Worm (Caenorhabditis elegans) whole organism, L3 larva: ENCODE measurements around the gene nspe-6.
"Not testable (repeated sequence)": the region's sequence is repeated elsewhere in the genome, so short reads cannot be mapped to it uniquely, and the experiment has no call there.

ENCODE experiments used
- ama-1 ChIP-seq: fragments of 150-350 bp; optimal IDR thresholded peaks from 2 replicates; lab custom pipeline; 2018
- ceh-82 ChIP-seq: fragments of 150-350 bp; optimal IDR thresholded peaks from 2 replicates; lab custom pipeline; 2014; ENCODE audit warnings: missing biosample characterization, missing genetic modification characterization
- daf-12 ChIP-seq: fragments of 150-350 bp; optimal IDR thresholded peaks from 2 replicates; lab custom pipeline; 2014; ENCODE audit warnings: missing biosample characterization, missing genetic modification reagents, missing genetic modification characterization
- elt-1 ChIP-seq: fragments of 150-350 bp; optimal IDR thresholded peaks from 2 replicates; lab custom pipeline; 2014; ENCODE audit warnings: missing biosample characterization, missing genetic modification characterization
- elt-3 ChIP-seq, 3 experiments: fragments of 150-350 bp in 1 of 3; sonication (generic microtip) in 2 of 3; optimal IDR thresholded peaks; 2 replicates in 2 of 3; 4 replicates in 1 of 3; lab custom pipeline; 2014 to 2017; ENCODE audit warnings: missing biosample characterization in 3 of 3, missing genetic modification characterization in 3 of 3
- fkh-10 ChIP-seq: sonication (generic microtip); optimal IDR thresholded peaks from 2 replicates; lab custom pipeline; 2017; ENCODE audit warnings: missing biosample characterization, missing genetic modification reagents, missing genetic modification characterization
- mdl-1 ChIP-seq: fragments of 150-350 bp; optimal IDR thresholded peaks from 2 replicates; lab custom pipeline; 2014; ENCODE audit warnings: missing biosample characterization, missing genetic modification characterization
- nhr-76 ChIP-seq: fragments of 150-350 bp; sonication (generic microtip); optimal IDR thresholded peaks from 5 replicates; lab custom pipeline; 2014; ENCODE audit warnings: missing biosample characterization, missing genetic modification characterization
- nhr-77 ChIP-seq: fragments of 150-350 bp; optimal IDR thresholded peaks from 2 replicates; lab custom pipeline; 2014; ENCODE audit warnings: missing biosample characterization, missing genetic modification characterization
- pha-4 ChIP-seq: fragments of 150-350 bp; optimal IDR thresholded peaks from 2 replicates; lab custom pipeline; 2014; ENCODE audit warnings: missing biosample characterization, missing genetic modification reagents, missing genetic modification characterization
- pqm-1 ChIP-seq: fragments of 150-350 bp; optimal IDR thresholded peaks from 2 replicates; lab custom pipeline; 2017; ENCODE audit warnings: missing biosample characterization, missing genetic modification characterization, inconsistent platforms
- skn-1 ChIP-seq: fragments of 150-350 bp; optimal IDR thresholded peaks from 2 replicates; lab custom pipeline; 2014; ENCODE audit warnings: missing biosample characterization, missing genetic modification characterization
- unc-62 ChIP-seq: fragments of 150-350 bp; sonication (generic microtip); optimal IDR thresholded peaks from 4 replicates; lab custom pipeline; 2014; ENCODE audit warnings: missing biosample characterization, missing genetic modification reagents, missing genetic modification characterization
- ztf-11 ChIP-seq: fragments of 150-350 bp; optimal IDR thresholded peaks from 2 replicates; lab custom pipeline; 2014; ENCODE audit warnings: missing biosample characterization, missing genetic modification characterization

ce11 chrII:12624433-12624832 is 8.5 kb upstream of the nspe-6 start, which contains the start of gene Y38E10A.14:
- not testable (repeated sequence) for TF ChIP-seq fkh-10 (GFP tag; lab: Kevin White, UChicago); ceh-82; elt-1; ama-1 (lab: Kevin White, UChicago); pqm-1; ztf-11 (tag; lab: Kevin White, UChicago); nhr-77; daf-12 (tag; lab: Kevin White, UChicago); pha-4 (tag; lab: Kevin White, UChicago); unc-62; skn-1; mdl-1 (tag; lab: Kevin White, UChicago); elt-3 (tag; optimal IDR thresholded peaks at IDR 0.05; lab: Kevin White, UChicago); nhr-76 (tag; lab: Kevin White, UChicago)
